Worm (Caenorhabditis elegans) whole organism, L3 larva: ENCODE measurements around the gene fbxb-75.
A peak's percentile ranks its signal among the peaks of the same experiment; 100 is the strongest.

Experiments used
- R02D3.7 ChIP-seq: fragments of 150-350 bp; optimal IDR thresholded peaks from 2 replicates; lab custom pipeline; 2014; ENCODE audit warnings: missing biosample characterization, missing genetic modification characterization
- aly-2 ChIP-seq: fragments of 150-350 bp; optimal IDR thresholded peaks from 2 replicates; lab custom pipeline; 2014; ENCODE audit warnings: missing biosample characterization, missing genetic modification characterization
- ama-1 ChIP-seq: fragments of 150-350 bp; optimal IDR thresholded peaks from 2 replicates; lab custom pipeline; 2018
- ceh-16 ChIP-seq: sonication (generic microtip); optimal IDR thresholded peaks from 2 replicates; lab custom pipeline; 2017; ENCODE audit warnings: missing biosample characterization, missing genetic modification characterization
- ceh-28 ChIP-seq: fragments of 150-350 bp; optimal IDR thresholded peaks from 2 replicates; lab custom pipeline; 2014; ENCODE audit warnings: missing biosample characterization, missing genetic modification reagents, missing genetic modification characterization
- ceh-9 ChIP-seq: sonication (generic microtip); optimal IDR thresholded peaks from 2 replicates; lab custom pipeline; 2018; ENCODE audit warnings: missing biosample characterization, missing genetic modification characterization
- daf-12 ChIP-seq: fragments of 150-350 bp; optimal IDR thresholded peaks from 2 replicates; lab custom pipeline; 2014; ENCODE audit warnings: missing biosample characterization, missing genetic modification reagents, missing genetic modification characterization
- egl-27 ChIP-seq: sonication (generic microtip); optimal IDR thresholded peaks from 4 replicates; lab custom pipeline; 2017; ENCODE audit warnings: missing biosample characterization, missing genetic modification reagents, missing genetic modification characterization
- egl-5 ChIP-seq: fragments of 150-350 bp; optimal IDR thresholded peaks from 2 replicates; lab custom pipeline; 2017; ENCODE audit warnings: missing biosample characterization, missing genetic modification reagents, missing genetic modification characterization, inconsistent platforms
- elt-1 ChIP-seq: fragments of 150-350 bp; optimal IDR thresholded peaks from 2 replicates; lab custom pipeline; 2014; ENCODE audit warnings: missing biosample characterization, missing genetic modification characterization
- elt-2 ChIP-seq: sonication (generic microtip); optimal IDR thresholded peaks from 2 replicates; lab custom pipeline; 2016; ENCODE audit warnings: missing genetic modification reagents, mild to moderate bottlenecking, missing genetic modification characterization, missing compliant biosample characterization
- elt-3 ChIP-seq, 3 experiments: fragments of 150-350 bp in 1 of 3; sonication (generic microtip) in 2 of 3; optimal IDR thresholded peaks; 2 replicates in 2 of 3; 4 replicates in 1 of 3; lab custom pipeline; 2014 to 2017; ENCODE audit warnings: missing biosample characterization in 3 of 3, missing genetic modification characterization in 3 of 3
- eor-1 ChIP-seq, 2 experiments: fragments of 150-350 bp; optimal IDR thresholded peaks; 2 replicates each; lab custom pipeline; 2014 to 2018; ENCODE audit warnings: missing biosample characterization in 2 of 2, missing genetic modification characterization in 2 of 2
- fkh-10 ChIP-seq: sonication (generic microtip); optimal IDR thresholded peaks from 2 replicates; lab custom pipeline; 2017; ENCODE audit warnings: missing biosample characterization, missing genetic modification reagents, missing genetic modification characterization
- fkh-2 ChIP-seq: fragments of 150-350 bp; optimal IDR thresholded peaks from 2 replicates; lab custom pipeline; 2014; ENCODE audit warnings: missing biosample characterization, missing genetic modification reagents, missing genetic modification characterization
- fos-1 ChIP-seq: fragments of 150-350 bp; optimal IDR thresholded peaks from 2 replicates; lab custom pipeline; 2014; ENCODE audit warnings: missing biosample characterization, missing genetic modification characterization
- hmg-11 ChIP-seq: sonication (generic microtip); optimal IDR thresholded peaks from 2 replicates; lab custom pipeline; 2016; ENCODE audit warnings: missing genetic modification characterization, missing compliant biosample characterization
- jun-1 ChIP-seq: fragments of 150-350 bp; optimal IDR thresholded peaks from 2 replicates; lab custom pipeline; 2014; ENCODE audit warnings: missing biosample characterization, missing genetic modification reagents, missing genetic modification characterization
- lin-15B ChIP-seq: fragments of 150-350 bp; optimal IDR thresholded peaks from 2 replicates; lab custom pipeline; 2014; ENCODE audit warnings: missing biosample characterization, missing genetic modification characterization
- lin-39 ChIP-seq: fragments of 150-350 bp; optimal IDR thresholded peaks from 2 replicates; lab custom pipeline; 2018; ENCODE audit warnings: missing biosample characterization, missing genetic modification reagents, missing genetic modification characterization
- lsy-12 ChIP-seq: sonication (generic microtip); optimal IDR thresholded peaks from 2 replicates; lab custom pipeline; 2016; ENCODE audit warnings: mild to moderate bottlenecking, missing genetic modification characterization, missing compliant biosample characterization
- mdl-1 ChIP-seq: fragments of 150-350 bp; optimal IDR thresholded peaks from 2 replicates; lab custom pipeline; 2014; ENCODE audit warnings: missing biosample characterization, missing genetic modification characterization
- mml-1 ChIP-seq: fragments of 150-350 bp; sonication (generic microtip); optimal IDR thresholded peaks from 3 replicates; lab custom pipeline; 2014; ENCODE audit warnings: missing biosample characterization, missing genetic modification characterization
- nfya-1 ChIP-seq: sonication (generic microtip); optimal IDR thresholded peaks from 2 replicates; lab custom pipeline; 2017; ENCODE audit warnings: missing genetic modification characterization, mild to moderate bottlenecking, missing compliant biosample characterization, antibody characterized with exemption, moderate library complexity; ENCODE audit not compliant: insufficient read depth
- nhr-11 ChIP-seq: fragments of 150-350 bp; optimal IDR thresholded peaks from 2 replicates; lab custom pipeline; 2014; ENCODE audit warnings: missing biosample characterization, missing genetic modification characterization
- nhr-23 ChIP-seq: fragments of 150-350 bp; optimal IDR thresholded peaks from 2 replicates; lab custom pipeline; 2014; ENCODE audit warnings: missing biosample characterization, missing genetic modification reagents, missing genetic modification characterization
- nhr-237 ChIP-seq: fragments of 150-350 bp; optimal IDR thresholded peaks from 2 replicates; lab custom pipeline; 2014; ENCODE audit warnings: missing biosample characterization, missing genetic modification characterization
- nhr-25 ChIP-seq: sonication (generic microtip); optimal IDR thresholded peaks from 2 replicates; lab custom pipeline; 2017; ENCODE audit warnings: missing biosample characterization, missing genetic modification characterization
- nhr-43 ChIP-seq: sonication (generic microtip); optimal IDR thresholded peaks from 2 replicates; lab custom pipeline; 2016; ENCODE audit warnings: mild to moderate bottlenecking, missing genetic modification characterization, missing compliant biosample characterization; ENCODE audit not compliant: poor library complexity, severe bottlenecking
- nhr-67 ChIP-seq: fragments of 150-350 bp; optimal IDR thresholded peaks from 2 replicates; lab custom pipeline; 2014; ENCODE audit warnings: missing biosample characterization, missing genetic modification characterization
- nhr-77 ChIP-seq: fragments of 150-350 bp; optimal IDR thresholded peaks from 2 replicates; lab custom pipeline; 2014; ENCODE audit warnings: missing biosample characterization, missing genetic modification characterization
- pha-4 ChIP-seq: fragments of 150-350 bp; optimal IDR thresholded peaks from 2 replicates; lab custom pipeline; 2014; ENCODE audit warnings: missing biosample characterization, missing genetic modification reagents, missing genetic modification characterization
- pqm-1 ChIP-seq: fragments of 150-350 bp; optimal IDR thresholded peaks from 2 replicates; lab custom pipeline; 2017; ENCODE audit warnings: missing biosample characterization, missing genetic modification characterization, inconsistent platforms
- sea-2 ChIP-seq: fragments of 150-350 bp; sonication (generic microtip); optimal IDR thresholded peaks from 4 replicates; lab custom pipeline; 2014; ENCODE audit warnings: missing biosample characterization, missing genetic modification reagents, missing genetic modification characterization
- snpc-4 ChIP-seq: fragments of 150-350 bp; optimal IDR thresholded peaks from 2 replicates; lab custom pipeline; 2014; ENCODE audit warnings: missing biosample characterization, missing genetic modification characterization
- tbx-2 ChIP-seq: sonication (generic microtip); optimal IDR thresholded peaks from 2 replicates; lab custom pipeline; 2016; ENCODE audit warnings: mild to moderate bottlenecking, missing genetic modification characterization, missing compliant biosample characterization
- unc-39 ChIP-seq: sonication (generic microtip); optimal IDR thresholded peaks from 4 replicates; lab custom pipeline; 2017; ENCODE audit warnings: missing biosample characterization, missing genetic modification characterization
- unc-62 ChIP-seq: fragments of 150-350 bp; sonication (generic microtip); optimal IDR thresholded peaks from 4 replicates; lab custom pipeline; 2014; ENCODE audit warnings: missing biosample characterization, missing genetic modification reagents, missing genetic modification characterization
- zag-1 ChIP-seq: fragments of 150-350 bp; optimal IDR thresholded peaks from 2 replicates; lab custom pipeline; 2014; ENCODE audit warnings: missing biosample characterization, missing genetic modification characterization
- ztf-11 ChIP-seq: fragments of 150-350 bp; optimal IDR thresholded peaks from 2 replicates; lab custom pipeline; 2014; ENCODE audit warnings: missing biosample characterization, missing genetic modification characterization
- ztf-4 ChIP-seq: fragments of 150-350 bp; optimal IDR thresholded peaks from 2 replicates; lab custom pipeline; 2014; ENCODE audit warnings: missing biosample characterization, missing genetic modification characterization

The fbxb-75 gene

DNA sequence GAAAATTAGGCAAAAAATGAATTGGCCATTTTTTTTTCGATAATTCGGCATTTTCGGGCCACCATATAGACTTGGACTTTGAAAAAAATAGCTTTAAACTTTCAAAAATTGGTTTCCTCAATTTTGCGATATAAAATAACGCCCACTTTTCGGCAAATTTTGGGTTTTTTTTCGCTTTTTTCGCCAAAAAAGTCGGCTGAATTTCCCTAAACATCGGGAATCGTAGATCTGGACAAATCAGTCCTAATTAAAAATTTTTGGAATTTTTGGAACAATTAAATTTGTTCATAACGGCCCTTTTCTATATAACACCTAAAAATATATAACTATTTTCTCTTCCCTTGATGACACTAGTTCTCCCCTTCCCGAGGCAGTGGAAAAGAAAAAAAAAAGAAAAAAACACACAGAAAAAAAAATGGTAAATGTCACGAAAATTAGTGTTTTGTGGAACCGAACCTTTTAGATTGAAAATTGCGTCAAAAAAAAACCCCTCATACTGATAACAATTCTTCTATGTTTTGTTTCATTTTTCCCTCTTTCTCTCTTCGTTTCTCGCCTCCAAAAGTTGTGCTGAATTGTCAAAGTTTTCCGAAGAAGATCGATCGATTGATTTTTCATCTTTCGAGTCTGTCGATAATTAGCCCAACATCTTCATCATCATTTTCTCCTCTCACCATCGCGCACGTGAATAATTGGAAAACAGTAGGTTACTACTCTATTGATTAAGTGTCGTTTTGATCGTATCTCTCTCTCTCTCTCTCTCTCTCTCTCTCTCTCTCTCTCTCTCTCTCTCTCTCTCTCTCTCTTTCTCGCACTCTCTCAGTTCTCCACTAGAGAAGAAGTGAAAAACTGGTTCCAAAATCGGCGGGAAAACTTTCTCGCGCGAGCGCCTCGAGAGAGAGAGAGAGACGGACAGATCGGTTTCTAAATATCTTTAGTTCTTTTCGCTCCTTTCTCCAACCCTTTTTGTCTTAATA is 40.3 kb downstream of the fbxb-75 start, which contains the start of gene Y24D9A.6:
Y24D9A.6 (minus strand) TSS at position 51 of the 977 bp plus-strand sequence.
- TF ChIP-seq pqm-1 (tag; lab: Kevin White, UChicago) (no peak), elt-2 (tag; lab: Kevin White, UChicago) (peak; percentile 36), daf-12 (tag; lab: Kevin White, UChicago) (no peak), nhr-23 (tag; lab: Kevin White, UChicago) (peak; percentile 98), snpc-4 (tag; lab: Kevin White, UChicago) (no peak), nfya-1 (tag; lab: Kevin White, UChicago) (peak; percentile 63), unc-39 (tag; lab: Kevin White, UChicago) (no peak), fos-1 (tag; lab: Kevin White, UChicago) (no peak), jun-1 (tag; lab: Kevin White, UChicago) (peak; percentile 49), nhr-67 (tag; lab: Kevin White, UChicago) (no peak), R02D3.7 (tag; lab: Kevin White, UChicago) (peak; percentile 34), egl-27 (tag; lab: Kevin White, UChicago) (no peak), nhr-77 (no peak), aly-2 (tag; lab: Kevin White, UChicago) (no peak), egl-5 (no peak), nhr-25 (tag; lab: Kevin White, UChicago) (peak; percentile 97), nhr-11 (tag; lab: Kevin White, UChicago) (no peak), elt-1 (tag; lab: Kevin White, UChicago) (peak; percentile 79), ceh-28 (peak; percentile 91), tbx-2 (tag; lab: Kevin White, UChicago) (no peak), ceh-16 (tag; lab: Kevin White, UChicago) (peak; percentile 45), sea-2 (GFP tag; lab: Kevin White, UChicago) (no peak), unc-62 (GFP tag; lab: Kevin White, UChicago) (peak; percentile 67), nhr-43 (tag; lab: Kevin White, UChicago) (peak; percentile 80), ama-1 (lab: Kevin White, UChicago) (no peak), nhr-237 (tag; lab: Kevin White, UChicago) (no peak), hmg-11 (no peak), lin-15B (tag; lab: Kevin White, UChicago) (peak; percentile 28), mdl-1 (tag; lab: Kevin White, UChicago) (peak; percentile 83), elt-3 (tag; optimal IDR thresholded peaks at IDR 0.05; lab: Kevin White, UChicago) (no peak), zag-1 (tag; lab: Kevin White, UChicago) (no peak), mml-1 (tag; lab: Kevin White, UChicago) (peak; percentile 4), pha-4 (tag; lab: Kevin White, UChicago) (peak; percentile 46), ztf-11 (tag; lab: Kevin White, UChicago) (no peak), lin-39 (tag; lab: Kevin White, UChicago) (peak; percentile 7), lsy-12 (tag; lab: Kevin White, UChicago) (peak; percentile 66)

DNA sequence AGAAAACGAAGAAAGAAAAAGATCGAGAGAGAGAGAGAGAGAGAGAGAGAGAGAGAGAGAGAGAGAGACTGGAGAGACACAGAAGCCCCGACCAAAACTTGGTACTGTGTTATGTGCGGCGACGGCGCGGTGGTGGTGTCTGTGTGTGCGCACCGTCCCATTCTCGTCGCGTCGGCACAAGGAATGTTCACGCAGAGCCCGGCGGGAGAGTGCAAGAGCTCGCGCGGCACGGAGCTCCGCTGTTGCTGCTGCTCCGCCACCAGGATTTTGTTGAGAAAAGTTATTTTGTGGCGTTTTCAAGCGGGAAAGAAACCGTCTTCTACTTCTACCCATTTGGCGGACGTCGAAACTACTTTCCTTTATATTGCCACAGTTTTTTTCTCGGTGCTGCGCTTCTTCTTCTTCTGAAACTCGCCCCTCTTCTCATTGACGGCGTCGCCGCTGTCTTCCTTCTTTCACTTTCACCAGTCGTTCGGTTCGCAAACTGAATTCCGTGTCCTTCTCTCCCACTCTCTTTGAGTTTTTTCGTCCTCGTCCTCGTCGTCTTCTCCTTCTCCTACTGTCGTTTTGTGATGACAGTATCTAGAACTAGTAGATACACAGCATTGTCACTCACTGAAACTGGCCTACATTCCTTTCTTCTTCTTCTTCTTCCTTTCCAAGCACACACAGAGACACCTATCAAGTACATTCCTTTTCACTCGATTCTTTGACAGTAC is 41.4 kb downstream of the fbxb-75 start:
- TF ChIP-seq ceh-9 (tag; lab: Kevin White, UChicago) (no peak), unc-39 (tag; lab: Kevin White, UChicago) (no peak), eor-1 (tag; optimal IDR thresholded peaks at IDR 0.05; lab: Kevin White, UChicago) (no peak), nhr-43 (tag; lab: Kevin White, UChicago) (no peak), ztf-4 (tag; lab: Kevin White, UChicago) (no peak), nhr-77 (no peak), nhr-25 (tag; lab: Kevin White, UChicago) (peak; percentile 77), daf-12 (tag; lab: Kevin White, UChicago) (no peak), nhr-23 (tag; lab: Kevin White, UChicago) (peak; percentile 12), fkh-10 (no peak), egl-5 (no peak), fkh-2 (tag; lab: Kevin White, UChicago) (no peak), ama-1 (lab: Kevin White, UChicago) (peak; percentile 4), nhr-11 (tag; lab: Kevin White, UChicago) (no peak), lin-15B (tag; lab: Kevin White, UChicago) (no peak), tbx-2 (tag; lab: Kevin White, UChicago) (no peak), unc-62 (GFP tag; lab: Kevin White, UChicago) (no peak), pha-4 (tag; lab: Kevin White, UChicago) (peak; percentile 63)
